Worm (Caenorhabditis elegans) whole organism, L1 larva: Measurements from ENCODE around the gene comt-1.

ENCODE experiments used
- snpc-4 ChIP-seq: fragments of 150-350 bp; optimal IDR thresholded peaks from 2 replicates; lab custom pipeline; 2014; ENCODE audit warnings: missing biosample characterization, missing genetic modification characterization
- unc-62 ChIP-seq: fragments of 150-350 bp; optimal IDR thresholded peaks from 2 replicates; lab custom pipeline; 2014; ENCODE audit warnings: missing biosample characterization, missing genetic modification reagents, missing genetic modification characterization

DNA sequence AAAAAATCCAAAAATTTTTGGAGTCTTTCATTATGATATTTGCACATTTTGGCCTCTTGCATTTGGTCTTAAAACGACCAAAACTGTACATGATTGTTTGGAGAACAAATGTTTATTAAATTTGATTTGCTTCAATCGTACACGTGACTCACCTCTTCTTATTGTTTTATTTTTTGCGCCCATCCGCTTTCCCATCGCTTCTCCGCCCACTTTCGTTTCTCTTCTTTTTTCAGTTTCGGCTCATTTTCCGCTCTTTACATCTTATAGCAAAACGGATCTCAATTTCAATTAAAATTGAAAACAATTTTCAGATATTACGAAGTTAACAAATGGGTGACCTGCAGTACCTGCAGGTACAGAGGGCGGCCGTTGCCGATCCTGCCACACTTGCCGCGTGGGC, 47.0 kb upstream of the comt-1 start, which contains the start of gene nmy-1:
- TF ChIP-seq unc-62 (GFP tag; lab: Kevin White, UChicago): no peak
- no peak for TF ChIP-seq snpc-4 (tag; lab: Kevin White, UChicago)
